Fruit fly (Drosophila melanogaster) whole organism, embryonic: ENCODE results near the gene ida.

Experiments used
- ATbp ChIP-seq: fragments of 200-800 bp; sonication (Bioruptor generic); optimal IDR thresholded peaks from 2 replicates; lab custom pipeline; 2017; ENCODE audit warnings: missing biosample characterization, mild to moderate bottlenecking, missing genetic modification characterization, missing genetic modification reagents
- CG10366 ChIP-seq: fragments of 200-800 bp; sonication (Bioruptor generic); IDR thresholded peaks from 2 replicates; pipeline ENCODE4 v1.3.6; 2022; ENCODE audit warnings: missing biosample characterization, missing genetic modification characterization
- CG13624 ChIP-seq: fragments of 200-800 bp; sonication (Bioruptor generic); optimal IDR thresholded peaks from 2 replicates; lab custom pipeline; 2016; ENCODE audit warnings: missing biosample characterization, missing genetic modification characterization
- CG15011 ChIP-seq: fragments of 200-800 bp; sonication (Bioruptor generic); optimal IDR thresholded peaks from 3 replicates; lab custom pipeline; 2018; ENCODE audit warnings: missing biosample characterization, mild to moderate bottlenecking, missing genetic modification characterization
- CG15269 ChIP-seq: fragments of 200-800 bp; sonication (Bioruptor generic); optimal IDR thresholded peaks from 2 replicates; lab custom pipeline; 2018; ENCODE audit warnings: missing biosample characterization, mild to moderate bottlenecking, missing genetic modification characterization, moderate library complexity
- CG1602 ChIP-seq: fragments of 200-800 bp; sonication (Bioruptor generic); optimal IDR thresholded peaks from 3 replicates; lab custom pipeline; 2016; ENCODE audit warnings: missing biosample characterization, missing genetic modification characterization
- CG16813 ChIP-seq: fragments of 200-800 bp; sonication (Bioruptor generic); IDR thresholded peaks from 3 replicates; pipeline ENCODE4 v1.3.6; 2022; ENCODE audit warnings: missing biosample characterization, missing genetic modification characterization; ENCODE audit not compliant: partially characterized antibody
- CG17361 ChIP-seq: fragments of 200-800 bp; sonication (Bioruptor generic); IDR thresholded peaks from 3 replicates; pipeline ENCODE4 v1.3.6; 2022; ENCODE audit warnings: missing biosample characterization, missing genetic modification characterization
- CG17912 ChIP-seq: fragments of 200-800 bp; sonication (Bioruptor generic); optimal IDR thresholded peaks from 2 replicates; lab custom pipeline; 2018; ENCODE audit warnings: missing biosample characterization, mild to moderate bottlenecking, missing genetic modification characterization
- CG18599 ChIP-seq: fragments of 200-800 bp; sonication (Bioruptor generic); optimal IDR thresholded peaks from 3 replicates; lab custom pipeline; 2017; ENCODE audit warnings: missing biosample characterization, missing genetic modification characterization, mild to moderate bottlenecking, moderate library complexity, missing genetic modification reagents
- CG18619 ChIP-seq: fragments of 200-800 bp; sonication (Bioruptor generic); optimal IDR thresholded peaks from 3 replicates; lab custom pipeline; 2017; ENCODE audit warnings: missing biosample characterization, mild to moderate bottlenecking, missing genetic modification characterization
- CG4282 ChIP-seq: fragments of 200-800 bp; sonication (Bioruptor generic); optimal IDR thresholded peaks from 2 replicates; lab custom pipeline; 2016; ENCODE audit warnings: missing biosample characterization, missing genetic modification characterization
- CG4424 ChIP-seq: fragments of 200-800 bp; sonication (Bioruptor generic); optimal IDR thresholded peaks from 3 replicates; lab custom pipeline; 2016; ENCODE audit warnings: missing biosample characterization, missing genetic modification characterization
- CG7357 ChIP-seq: fragments of 200-800 bp; sonication (Bioruptor generic); IDR thresholded peaks from 3 replicates; pipeline ENCODE4 v1.3.6; 2022; ENCODE audit warnings: missing biosample characterization, missing genetic modification characterization
- CG7556 ChIP-seq: fragments of 200-800 bp; sonication (Bioruptor generic); optimal IDR thresholded peaks from 2 replicates; lab custom pipeline; 2017; ENCODE audit warnings: missing biosample characterization, mild to moderate bottlenecking, missing genetic modification characterization
- CG8089 ChIP-seq: fragments of 200-800 bp; sonication (Bioruptor generic); optimal IDR thresholded peaks from 3 replicates; lab custom pipeline; 2016; ENCODE audit warnings: missing biosample characterization, missing genetic modification characterization
- CG8944 ChIP-seq: fragments of 200-800 bp; sonication (Bioruptor generic); optimal IDR thresholded peaks from 3 replicates; lab custom pipeline; 2016; ENCODE audit warnings: missing biosample characterization, missing genetic modification characterization
- Chrac-16 ChIP-seq: fragments of 200-800 bp; sonication (Bioruptor generic); optimal IDR thresholded peaks from 3 replicates; lab custom pipeline; 2016; ENCODE audit warnings: missing biosample characterization, missing genetic modification characterization
- D19A ChIP-seq: fragments of 200-800 bp; optimal IDR thresholded peaks from 3 replicates; lab custom pipeline; 2019; ENCODE audit warnings: missing biosample characterization, mild to moderate bottlenecking, missing genetic modification characterization, moderate library complexity
- Doc2 ChIP-seq: fragments of 200-800 bp; sonication (Bioruptor generic); IDR thresholded peaks from 2 replicates; pipeline ENCODE4 v1.3.6; 2022; ENCODE audit warnings: missing biosample characterization, missing genetic modification characterization
- Drgx ChIP-seq: fragments of 200-800 bp; sonication (Bioruptor generic); IDR thresholded peaks from 2 replicates; pipeline ENCODE4 v1.3.6; 2022; ENCODE audit warnings: missing biosample characterization, missing genetic modification characterization
- E2f1 ChIP-seq: fragments of 200-800 bp; sonication (Bioruptor generic); IDR thresholded peaks from 2 replicates; pipeline ENCODE4 v1.3.6; 2022; ENCODE audit warnings: missing biosample characterization, missing genetic modification characterization
- HmgD ChIP-seq: fragments of 200-800 bp; sonication (Bioruptor generic); optimal IDR thresholded peaks from 3 replicates; lab custom pipeline; 2016; ENCODE audit warnings: missing biosample characterization, missing genetic modification characterization
- Hr39 ChIP-seq: fragments of >200 bp; optimal IDR thresholded peaks from 2 replicates; lab custom pipeline; 2017
- Hr51 ChIP-seq, 2 experiments: fragments of 200-800 bp; sonication (Bioruptor generic); optimal IDR thresholded peaks; 2 replicates in 1 of 2; 3 replicates in 1 of 2; lab custom pipeline; 2016 to 2018; ENCODE audit warnings: missing biosample characterization in 2 of 2, missing genetic modification characterization in 2 of 2, mild to moderate bottlenecking in 1 of 2, moderate library complexity in 1 of 2
- Jarid2 ChIP-seq: fragments of 200-800 bp; sonication (Bioruptor generic); optimal IDR thresholded peaks from 3 replicates; lab custom pipeline; 2017; ENCODE audit warnings: mild to moderate bottlenecking, missing biosample characterization, missing genetic modification reagents, missing genetic modification characterization
- Ptx1 ChIP-seq: fragments of 200-800 bp; sonication (Bioruptor generic); IDR thresholded peaks from 2 replicates; pipeline ENCODE4 v1.3.6; 2022; ENCODE audit warnings: missing biosample characterization, missing genetic modification characterization
- Rx ChIP-seq: fragments of 200-800 bp; sonication (Bioruptor generic); IDR thresholded peaks from 2 replicates; pipeline ENCODE4 v1.3.6; 2022; ENCODE audit warnings: missing biosample characterization, missing genetic modification characterization
- Trl ChIP-seq, 3 experiments: fragments of >200 bp in 2 of 3; fragments of 200-800 bp in 1 of 3; sonication (Bioruptor generic) in 1 of 3; optimal IDR thresholded peaks; 2 replicates in 1 of 3; 3 replicates in 2 of 3; lab custom pipeline; 2016 to 2017; ENCODE audit warnings: missing biosample characterization in 1 of 3, missing genetic modification characterization in 1 of 3
- abd-A ChIP-seq: fragments of 200-800 bp; sonication (Bioruptor generic); optimal IDR thresholded peaks from 3 replicates; lab custom pipeline; 2019; ENCODE audit warnings: missing biosample characterization, mild to moderate bottlenecking, missing genetic modification characterization, moderate library complexity
- aop ChIP-seq: fragments of 200-800 bp; sonication (Bioruptor generic); IDR thresholded peaks from 2 replicates; pipeline ENCODE4 v1.3.6; 2022; ENCODE audit warnings: missing biosample characterization, missing genetic modification characterization
- ash1 ChIP-seq: fragments of 200-800 bp; sonication (Bioruptor generic); optimal IDR thresholded peaks from 2 replicates; lab custom pipeline; 2018; ENCODE audit warnings: missing biosample characterization, mild to moderate bottlenecking, missing genetic modification characterization
- bowl ChIP-seq: fragments of 200-800 bp; sonication (Bioruptor generic); IDR thresholded peaks from 2 replicates; pipeline ENCODE4 v1.3.6; 2022; ENCODE audit warnings: missing biosample characterization, missing genetic modification characterization
- bsh ChIP-seq, 2 experiments: fragments of 200-800 bp; sonication (Bioruptor generic); optimal IDR thresholded peaks; 2 replicates each; lab custom pipeline; 2017 to 2018; ENCODE audit warnings: mild to moderate bottlenecking in 2 of 2, missing biosample characterization in 2 of 2, missing genetic modification characterization in 2 of 2, moderate library complexity in 1 of 2
- fd3F ChIP-seq: fragments of 200-800 bp; sonication (Bioruptor generic); optimal IDR thresholded peaks from 2 replicates; lab custom pipeline; 2018; ENCODE audit warnings: missing biosample characterization, mild to moderate bottlenecking, missing genetic modification characterization, moderate library complexity
- lbe ChIP-seq: fragments of 200-800 bp; sonication (Bioruptor generic); optimal IDR thresholded peaks from 2 replicates; lab custom pipeline; 2016; ENCODE audit warnings: missing biosample characterization, mild to moderate bottlenecking, missing genetic modification characterization
- maf-S ChIP-seq: fragments of 200-800 bp; sonication (Bioruptor generic); optimal IDR thresholded peaks from 2 replicates; lab custom pipeline; 2016; ENCODE audit warnings: missing biosample characterization, missing genetic modification characterization
- nom ChIP-seq: fragments of 200-800 bp; sonication (Bioruptor generic); optimal IDR thresholded peaks from 2 replicates; lab custom pipeline; 2017; ENCODE audit warnings: missing biosample characterization, missing genetic modification characterization, mild to moderate bottlenecking, moderate library complexity, missing genetic modification reagents
- pho ChIP-seq: fragments of 200-800 bp; sonication (Bioruptor generic); optimal IDR thresholded peaks from 2 replicates; lab custom pipeline; 2016; ENCODE audit warnings: missing biosample characterization, missing genetic modification characterization
- psq ChIP-seq: fragments of 200-800 bp; sonication (Bioruptor generic); optimal IDR thresholded peaks from 2 replicates; lab custom pipeline; 2017; ENCODE audit warnings: missing biosample characterization, missing genetic modification characterization
- row ChIP-seq: fragments of 200-800 bp; sonication (Bioruptor generic); IDR thresholded peaks from 3 replicates; pipeline ENCODE4 v1.3.6; 2022; ENCODE audit warnings: missing biosample characterization, missing genetic modification characterization
- slou ChIP-seq: fragments of 200-800 bp; sonication (Bioruptor generic); optimal IDR thresholded peaks from 3 replicates; lab custom pipeline; 2016; ENCODE audit warnings: missing biosample characterization, missing genetic modification characterization
- so ChIP-seq: fragments of 200-800 bp; sonication (Bioruptor generic); IDR thresholded peaks from 3 replicates; pipeline ENCODE4 v1.3.6; 2022; ENCODE audit warnings: missing biosample characterization, missing genetic modification characterization
- sug ChIP-seq: fragments of 200-800 bp; optimal IDR thresholded peaks from 2 replicates; lab custom pipeline; 2019; ENCODE audit warnings: missing biosample characterization, mild to moderate bottlenecking, missing genetic modification characterization, moderate library complexity
- tgo ChIP-seq: fragments of 200-800 bp; sonication (Bioruptor generic); IDR thresholded peaks from 3 replicates; pipeline ENCODE4 v1.3.6; 2022; ENCODE audit warnings: missing biosample characterization, missing genetic modification characterization
- tin ChIP-seq: fragments of 200-800 bp; sonication (Bioruptor generic); optimal IDR thresholded peaks from 3 replicates; lab custom pipeline; 2016; ENCODE audit warnings: missing biosample characterization, missing genetic modification characterization
- tio ChIP-seq: fragments of 200-800 bp; sonication (Bioruptor generic); optimal IDR thresholded peaks from 2 replicates; lab custom pipeline; 2017; ENCODE audit warnings: missing biosample characterization, missing genetic modification characterization, inconsistent platforms
- vvl ChIP-seq: fragments of 200-800 bp; sonication (Bioruptor generic); IDR thresholded peaks from 2 replicates; pipeline ENCODE4 v1.3.6; 2022; ENCODE audit warnings: missing biosample characterization, missing genetic modification characterization
- wek ChIP-seq: fragments of 200-800 bp; sonication (Bioruptor generic); optimal IDR thresholded peaks from 3 replicates; lab custom pipeline; 2018; ENCODE audit warnings: missing biosample characterization, mild to moderate bottlenecking, missing genetic modification characterization, moderate library complexity
- z ChIP-seq: fragments of 200-800 bp; sonication (Bioruptor generic); IDR thresholded peaks from 3 replicates; pipeline ENCODE4 v1.3.6; 2022; ENCODE audit warnings: missing biosample characterization, missing genetic modification characterization

Gene ida

dm6 chr3L:3935567-3936207 lies 30.5 kb downstream of the ida start, which contains the start of gene Eip63F-1 (continued):
- TF ChIP-seq CG8944 (GFP tag; lab: Kevin White, UChicago) (no peak), pho (GFP tag; lab: Kevin White, UChicago) (no peak), ATbp (peak; percentile 51), CG17912 (no peak), slou (GFP tag; lab: Kevin White, UChicago) (no peak), Chrac-16 (peak; percentile 37), Drgx (GFP tag; lab: Robert Waterston, UW) (peak; percentile 48; the same call in 1 of the 2 replicates), CG15011 (GFP tag; lab: Kevin White, UChicago) (peak; percentile 63), HmgD (GFP tag; lab: Kevin White, UChicago) (no peak), nom (GFP tag; lab: Kevin White, UChicago) (no peak), z (GFP tag; lab: Robert Waterston, UW) (no peak), Ptx1 (peak; percentile 48), tin (GFP tag; lab: Kevin White, UChicago) (peak; percentile 55), CG4424 (GFP tag; lab: Kevin White, UChicago) (peak; percentile 72), CG18599 (GFP tag; lab: Kevin White, UChicago) (peak; percentile 74), CG18619 (GFP tag; lab: Kevin White, UChicago) (peak; percentile 62), CG1602 (peak; percentile 22), bsh (GFP tag; optimal IDR thresholded peaks at IDR 0.05; lab: Kevin White, UChicago) (peak in 1 of 2 experiments; percentile 63), CG4282 (no peak), Trl (optimal IDR thresholded peaks at IDR 0.05; lab: Kevin White, UChicago) (no peak), Trl (GFP tag; optimal IDR thresholded peaks at IDR 0.05; lab: Kevin White, UChicago) (no peak), D19A (peak; percentile 57), maf-S (GFP tag; lab: Kevin White, UChicago) (no peak), E2f1 (GFP tag; lab: Robert Waterston, UW) (no peak), CG7357 (GFP tag; lab: Robert Waterston, UW) (0 out of 3 replicates have a peak, but pooled peaks have one; percentile 10), Hr51 (GFP tag; optimal IDR thresholded peaks at IDR 0.05; lab: Kevin White, UChicago) (peak in 1 of 2 experiments; percentile 85), Jarid2 (GFP tag; lab: Kevin White, UChicago) (peak; percentile 60), CG17361 (GFP tag; lab: Robert Waterston, UW) (peak; percentile 82), abd-A (tag; lab: Kevin White, UChicago) (no peak), fd3F (GFP tag; lab: Kevin White, UChicago) (peak; percentile 56), tio (GFP tag; lab: Kevin White, UChicago) (peak; percentile 49), CG8089 (no peak), aop (no peak), vvl (GFP tag; lab: Robert Waterston, UW) (peak; percentile 52), tgo (GFP tag; lab: Robert Waterston, UW) (no peak; the same call in 2 of the 3 replicates), ash1 (GFP tag; lab: Kevin White, UChicago) (no peak), row (peak; percentile 66), Rx (GFP tag; lab: Robert Waterston, UW) (no peak), bowl (no peak), psq (GFP tag; lab: Kevin White, UChicago) (peak; percentile 13), Doc2 (no peak), so (GFP tag; lab: Robert Waterston, UW) (0 out of 3 replicates have a peak, but pooled peaks have one; percentile 12), sug (tag; lab: Kevin White, UChicago) (peak; percentile 63), lbe (GFP tag; lab: Kevin White, UChicago) (no peak), CG16813 (no peak), CG10366 (GFP tag; lab: Robert Waterston, UW) (peak; percentile 63; the same call in 1 of the 2 replicates), wek (GFP tag; lab: Kevin White, UChicago) (no peak), CG7556 (peak; percentile 68), CG13624 (GFP tag; lab: Kevin White, UChicago) (no peak), Hr39 (lab: Kevin White, UChicago) (no peak), CG15269 (tag; lab: Kevin White, UChicago) (peak; percentile 79)
